2 fruit fly cellular contexts compared by ENCODE assay signal in the genomic region with DNA sequence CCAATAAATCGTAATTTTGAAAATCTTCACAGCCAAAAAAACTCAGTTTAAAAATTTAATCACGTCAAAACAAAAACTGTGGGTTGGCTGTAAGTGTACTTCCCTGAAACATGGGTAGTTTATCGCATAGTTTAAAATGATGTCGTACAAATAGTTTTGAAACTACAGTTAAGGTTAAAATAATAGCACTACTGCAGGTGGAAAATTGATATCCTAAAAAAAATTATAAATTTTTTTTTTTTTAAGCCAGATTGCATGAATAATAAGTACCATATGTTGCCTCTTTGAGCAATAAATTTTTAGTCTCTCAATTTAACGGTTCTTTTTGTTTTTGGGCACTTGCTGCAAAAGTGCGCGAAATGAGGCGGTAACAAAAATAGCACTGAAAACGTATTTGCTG.
TF ChIP-seq lines count a peak whose summit lies in the region.

No protein-coding gene starts in this region.

- TF ChIP-seq CTCF in whole organism, embryonic (GFP tag; optimal IDR thresholded peaks at IDR 0.05; lab: Kevin White, UChicago): no peak

TF ChIP-seq in whole organism, adult, 20 proteins besides CTCF, POLR2A, EP300 and RAD21:
- peak; percentile 88 for TF ChIP-seq kay (GFP tag; lab: Kevin White, UChicago; ENCODE audit: borderline replicate concordance)
- TF ChIP-seq CG33017 (tag; optimal IDR thresholded peaks at IDR 0.05; lab: Kevin White, UChicago): no peak
- TF ChIP-seq CG12768 (GFP tag; optimal IDR thresholded peaks at IDR 0.05; lab: Kevin White, UChicago): no peak

TF ChIP-seq in whole organism, embryonic, 481 proteins besides CTCF, POLR2A, EP300 and RAD21:
- TF ChIP-seq tx (GFP tag; optimal IDR thresholded peaks at IDR 0.05; lab: Kevin White, UChicago) (no peak), CG31388 (GFP tag; optimal IDR thresholded peaks at IDR 0.05; lab: Kevin White, UChicago) (no peak), org-1 (GFP tag; optimal IDR thresholded peaks at IDR 0.05; lab: Kevin White, UChicago) (no peak), CG7271 (tag; optimal IDR thresholded peaks at IDR 0.05; lab: Kevin White, UChicago) (no peak), Hr3 (GFP tag; optimal IDR thresholded peaks at IDR 0.05; lab: Kevin White, UChicago) (no peak), jigr1 (GFP tag; IDR thresholded peaks at IDR 0.05; lab: Robert Waterston, UW) (no peak), CG8290 (GFP tag; optimal IDR thresholded peaks at IDR 0.05; lab: Kevin White, UChicago) (no peak), CG8290 (tag; optimal IDR thresholded peaks at IDR 0.05; lab: Kevin White, UChicago) (no peak), Xrp1 (GFP tag; IDR thresholded peaks at IDR 0.05; lab: Robert Waterston, UW) (peak; percentile 23; the same call in 1 of the 2 replicates), CG4730 (GFP tag; IDR thresholded peaks at IDR 0.05; lab: Robert Waterston, UW) (no peak), CG11695 (GFP tag; IDR thresholded peaks at IDR 0.05; lab: Robert Waterston, UW) (0 out of 3 replicates have a peak, but pooled peaks have one; percentile 24), sens (GFP tag; lab: Kevin White, UChicago) (peak; percentile 44), gcm2 (GFP tag; optimal IDR thresholded peaks at IDR 0.05; lab: Kevin White, UChicago) (no peak), disco-r (GFP tag; optimal IDR thresholded peaks at IDR 0.05; lab: Kevin White, UChicago) (no peak), CG9797 (GFP tag; optimal IDR thresholded peaks at IDR 0.05; lab: Kevin White, UChicago) (no peak), Med (GFP tag; lab: Kevin White, UChicago) (peak; percentile 0), btn (GFP tag; optimal IDR thresholded peaks at IDR 0.05; lab: Kevin White, UChicago) (no peak), psq (GFP tag; optimal IDR thresholded peaks at IDR 0.05; lab: Kevin White, UChicago) (no peak), CG16815 (GFP tag; optimal IDR thresholded peaks at IDR 0.05; lab: Kevin White, UChicago) (no peak), luna (GFP tag; optimal IDR thresholded peaks at IDR 0.05; lab: Kevin White, UChicago) (no peak), Rfx (GFP tag; IDR thresholded peaks at IDR 0.05; lab: Robert Waterston, UW) (no peak), z (GFP tag; IDR thresholded peaks at IDR 0.05; lab: Robert Waterston, UW) (no peak), scrt (GFP tag; optimal IDR thresholded peaks at IDR 0.05; lab: Kevin White, UChicago) (no peak), CG33557 (GFP tag; optimal IDR thresholded peaks at IDR 0.05; lab: Kevin White, UChicago) (no peak), kah (GFP tag; optimal IDR thresholded peaks at IDR 0.05; lab: Kevin White, UChicago) (no peak), Hand (GFP tag; optimal IDR thresholded peaks at IDR 0.05; lab: Kevin White, UChicago) (no peak), Jarid2 (GFP tag; optimal IDR thresholded peaks at IDR 0.05; lab: Kevin White, UChicago) (no peak), gsb (GFP tag; IDR thresholded peaks at IDR 0.05; lab: Robert Waterston, UW) (no peak), CG18619 (GFP tag; optimal IDR thresholded peaks at IDR 0.05; lab: Kevin White, UChicago) (no peak), Neu2 (GFP tag; optimal IDR thresholded peaks at IDR 0.05; lab: Kevin White, UChicago; ENCODE audit: borderline replicate concordance) (no peak), trh (GFP tag; optimal IDR thresholded peaks at IDR 0.05; lab: Kevin White, UChicago) (no peak), mirr (GFP tag; optimal IDR thresholded peaks at IDR 0.05; lab: Kevin White, UChicago) (no peak), dati (GFP tag; IDR thresholded peaks at IDR 0.05; lab: Robert Waterston, UW) (no peak), HLH4C (GFP tag; IDR thresholded peaks at IDR 0.05; lab: Robert Waterston, UW; ENCODE audit: partially characterized antibody) (no peak), CG3407 (GFP tag; optimal IDR thresholded peaks at IDR 0.05; lab: Kevin White, UChicago) (no peak), CG8944 (GFP tag; optimal IDR thresholded peaks at IDR 0.05; lab: Kevin White, UChicago) (no peak), CG17328 (GFP tag; IDR thresholded peaks at IDR 0.05; lab: Robert Waterston, UW) (peak; percentile 30; the same call in 1 of the 2 replicates), sqz (GFP tag; optimal IDR thresholded peaks at IDR 0.05; lab: Kevin White, UChicago) (no peak), HmgD (GFP tag; optimal IDR thresholded peaks at IDR 0.05; lab: Kevin White, UChicago) (no peak), cas (GFP tag; IDR thresholded peaks at IDR 0.05; lab: Robert Waterston, UW) (no peak), Gsc (GFP tag; IDR thresholded peaks at IDR 0.05; lab: Robert Waterston, UW) (no peak), ewg (GFP tag; optimal IDR thresholded peaks at IDR 0.05; lab: Kevin White, UChicago) (no peak), CG11696 (GFP tag; IDR thresholded peaks at IDR 0.05; lab: Robert Waterston, UW) (peak; percentile 70), CG10565 (GFP tag; optimal IDR thresholded peaks at IDR 0.05; lab: Kevin White, UChicago) (no peak), toy (GFP tag; IDR thresholded peaks at IDR 0.05; lab: Robert Waterston, UW) (no peak), CG15601 (tag; optimal IDR thresholded peaks at IDR 0.05; lab: Kevin White, UChicago) (no peak), Ets65A (GFP tag; lab: Kevin White, UChicago) (peak; percentile 62), Hr39 (optimal IDR thresholded peaks at IDR 0.05; lab: Kevin White, UChicago) (no peak)
